Worm (Caenorhabditis elegans) whole organism, L1 larva: Measurements from ENCODE around the gene dyf-3.
"Not testable (repeated sequence)": the region's sequence is repeated elsewhere in the genome, so short reads cannot be mapped to it uniquely, and the experiment has no call there.

Experiments used
- C04F5.9 ChIP-seq: sonication (generic microtip); optimal IDR thresholded peaks from 2 replicates; lab custom pipeline; 2016; ENCODE audit warnings: missing genetic modification characterization, missing compliant biosample characterization
- C16A3.4 ChIP-seq: fragments of 150-350 bp; optimal IDR thresholded peaks from 2 replicates; lab custom pipeline; 2014; ENCODE audit warnings: missing biosample characterization, missing genetic modification characterization
- Y116A8C.19 ChIP-seq: sonication (generic microtip); optimal IDR thresholded peaks from 2 replicates; lab custom pipeline; 2016; ENCODE audit warnings: missing compliant biosample characterization, missing genetic modification characterization, borderline replicate concordance
- aly-2 ChIP-seq: fragments of 150-350 bp; optimal IDR thresholded peaks from 2 replicates; lab custom pipeline; 2014; ENCODE audit warnings: missing biosample characterization, missing genetic modification characterization
- ceh-8 ChIP-seq: fragments of 200-800 bp; sonication (Bioruptor generic); optimal IDR thresholded peaks from 2 replicates; lab custom pipeline; 2018; ENCODE audit warnings: mild to moderate bottlenecking, missing genetic modification characterization, moderate library complexity, missing compliant biosample characterization
- ceh-88 ChIP-seq: fragments of 200-800 bp; sonication (Bioruptor generic); IDR thresholded peaks from 2 replicates; pipeline ENCODE4 v1.3.6; 2022; ENCODE audit warnings: missing genetic modification characterization, missing compliant biosample characterization
- ceh-90 ChIP-seq: sonication (generic microtip); optimal IDR thresholded peaks from 2 replicates; lab custom pipeline; 2016; ENCODE audit warnings: missing genetic modification characterization, missing compliant biosample characterization
- dpl-1 ChIP-seq, 3 experiments: fragments of 150-350 bp in 2 of 3; sonication (generic microtip) in 1 of 3; optimal IDR thresholded peaks; 2 replicates each; lab custom pipeline; 2014 to 2017; ENCODE audit warnings: missing biosample characterization in 3 of 3, missing genetic modification characterization in 3 of 3, missing genetic modification reagents in 3 of 3
- egl-27 ChIP-seq, 2 experiments: fragments of 150-350 bp in 1 of 2; sonication (generic microtip); optimal IDR thresholded peaks; 3 replicates each; lab custom pipeline; 2017 to 2018; ENCODE audit warnings: missing biosample characterization in 2 of 2, missing genetic modification characterization in 2 of 2, missing genetic modification reagents in 2 of 2
- elt-3 ChIP-seq, 6 experiments: fragments of 150-350 bp in 1 of 6; sonication (generic microtip); optimal IDR thresholded peaks; 2 replicates each; lab custom pipeline; 2017 to 2018; ENCODE audit warnings: missing biosample characterization in 6 of 6, missing genetic modification characterization in 6 of 6, inconsistent platforms in 1 of 6
- ets-5 ChIP-seq: fragments of 200-800 bp; sonication (Bioruptor generic); IDR thresholded peaks from 2 replicates; pipeline ENCODE4 v1.3.6; 2022; ENCODE audit warnings: missing genetic modification characterization, missing compliant biosample characterization
- fkh-8 ChIP-seq: sonication (generic microtip); optimal IDR thresholded peaks from 2 replicates; lab custom pipeline; 2016; ENCODE audit warnings: mild to moderate bottlenecking, missing genetic modification characterization, missing compliant biosample characterization
- fos-1 ChIP-seq: fragments of 150-350 bp; optimal IDR thresholded peaks from 2 replicates; lab custom pipeline; 2014; ENCODE audit warnings: missing biosample characterization, missing genetic modification characterization
- hlh-4 ChIP-seq: sonication (generic microtip); optimal IDR thresholded peaks from 2 replicates; lab custom pipeline; 2016; ENCODE audit warnings: mild to moderate bottlenecking, missing genetic modification characterization, missing compliant biosample characterization
- irx-1 ChIP-seq: sonication (generic microtip); optimal IDR thresholded peaks from 2 replicates; lab custom pipeline; 2016; ENCODE audit warnings: missing genetic modification characterization, missing compliant biosample characterization
- isw-1 ChIP-seq: fragments of 200-800 bp; sonication (Bioruptor generic); IDR thresholded peaks from 2 replicates; pipeline ENCODE4 v1.3.6; 2022; ENCODE audit warnings: missing genetic modification characterization, missing compliant biosample characterization
- lin-15B ChIP-seq: fragments of 150-350 bp; sonication (generic microtip); optimal IDR thresholded peaks from 3 replicates; lab custom pipeline; 2014; ENCODE audit warnings: missing biosample characterization, missing genetic modification characterization
- lin-35 ChIP-seq, 2 experiments: fragments of 150-350 bp; optimal IDR thresholded peaks; 2 replicates each; lab custom pipeline; 2014; ENCODE audit warnings: missing biosample characterization in 2 of 2, missing genetic modification characterization in 2 of 2, missing genetic modification reagents in 2 of 2
- lir-3 ChIP-seq: sonication (generic microtip); optimal IDR thresholded peaks from 2 replicates; lab custom pipeline; 2016; ENCODE audit warnings: mild to moderate bottlenecking, missing genetic modification characterization, moderate library complexity, missing compliant biosample characterization; ENCODE audit not compliant: poor library complexity
- mab-9 ChIP-seq: fragments of 200-800 bp; sonication (Bioruptor generic); IDR thresholded peaks from 2 replicates; pipeline ENCODE4 v1.3.6; 2022; ENCODE audit warnings: missing genetic modification reagents, missing genetic modification characterization, missing compliant biosample characterization
- mef-2 ChIP-seq: fragments of 150-350 bp; optimal IDR thresholded peaks from 2 replicates; lab custom pipeline; 2014; ENCODE audit warnings: missing biosample characterization, missing genetic modification characterization
- nhr-12 ChIP-seq: sonication (generic microtip); optimal IDR thresholded peaks from 2 replicates; lab custom pipeline; 2017; ENCODE audit warnings: missing biosample characterization, missing genetic modification characterization
- nhr-19 ChIP-seq: fragments of 200-800 bp; sonication (Bioruptor generic); conservative IDR thresholded peaks from 2 replicates; pipeline ENCODE4 v1.3.6; 2022; ENCODE audit warnings: missing genetic modification characterization, missing compliant biosample characterization
- nhr-237 ChIP-seq: fragments of 150-350 bp; optimal IDR thresholded peaks from 2 replicates; lab custom pipeline; 2014; ENCODE audit warnings: missing biosample characterization, missing genetic modification characterization
- nhr-28 ChIP-seq: fragments of 150-350 bp; optimal IDR thresholded peaks from 2 replicates; lab custom pipeline; 2014; ENCODE audit warnings: missing biosample characterization, missing genetic modification characterization
- nhr-47 ChIP-seq: sonication (generic microtip); optimal IDR thresholded peaks from 2 replicates; lab custom pipeline; 2016; ENCODE audit warnings: mild to moderate bottlenecking, missing genetic modification characterization, moderate library complexity, missing compliant biosample characterization
- nhr-71 ChIP-seq: sonication (generic microtip); optimal IDR thresholded peaks from 2 replicates; lab custom pipeline; 2016; ENCODE audit warnings: mild to moderate bottlenecking, missing genetic modification characterization, moderate library complexity, missing compliant biosample characterization
- nhr-77 ChIP-seq: fragments of 150-350 bp; optimal IDR thresholded peaks from 2 replicates; lab custom pipeline; 2014; ENCODE audit warnings: missing biosample characterization, missing genetic modification characterization
- nhr-85 ChIP-seq: sonication (generic microtip); peaks from one replicate; lab custom pipeline; 2016; ENCODE audit warnings: missing genetic modification characterization, inconsistent platforms, missing compliant biosample characterization
- nhr-90 ChIP-seq: sonication (generic microtip); optimal IDR thresholded peaks from 2 replicates; lab custom pipeline; 2016; ENCODE audit warnings: mild to moderate bottlenecking, missing genetic modification characterization, missing compliant biosample characterization; ENCODE audit not compliant: poor library complexity
- sptf-1 ChIP-seq: fragments of 150-350 bp; optimal IDR thresholded peaks from 2 replicates; lab custom pipeline; 2014; ENCODE audit warnings: missing biosample characterization, missing genetic modification characterization
- tlp-1 ChIP-seq: fragments of 150-350 bp; optimal IDR thresholded peaks from 2 replicates; lab custom pipeline; 2014; ENCODE audit warnings: missing biosample characterization, missing genetic modification characterization
- unc-86 ChIP-seq: sonication (generic microtip); optimal IDR thresholded peaks from 2 replicates; lab custom pipeline; 2016; ENCODE audit warnings: missing genetic modification characterization, missing compliant biosample characterization
- unc-98 ChIP-seq: fragments of 200-800 bp; sonication (Bioruptor generic); IDR thresholded peaks from 2 replicates; pipeline ENCODE4 v1.3.6; 2022; ENCODE audit warnings: missing genetic modification characterization, missing compliant biosample characterization
- xbp-1 ChIP-seq: sonication (generic microtip); optimal IDR thresholded peaks from 2 replicates; lab custom pipeline; 2016; ENCODE audit warnings: missing genetic modification characterization, missing compliant biosample characterization
- ztf-4 ChIP-seq: fragments of 150-350 bp; optimal IDR thresholded peaks from 2 replicates; lab custom pipeline; 2014; ENCODE audit warnings: missing biosample characterization, missing genetic modification characterization

The dyf-3 gene

DNA sequence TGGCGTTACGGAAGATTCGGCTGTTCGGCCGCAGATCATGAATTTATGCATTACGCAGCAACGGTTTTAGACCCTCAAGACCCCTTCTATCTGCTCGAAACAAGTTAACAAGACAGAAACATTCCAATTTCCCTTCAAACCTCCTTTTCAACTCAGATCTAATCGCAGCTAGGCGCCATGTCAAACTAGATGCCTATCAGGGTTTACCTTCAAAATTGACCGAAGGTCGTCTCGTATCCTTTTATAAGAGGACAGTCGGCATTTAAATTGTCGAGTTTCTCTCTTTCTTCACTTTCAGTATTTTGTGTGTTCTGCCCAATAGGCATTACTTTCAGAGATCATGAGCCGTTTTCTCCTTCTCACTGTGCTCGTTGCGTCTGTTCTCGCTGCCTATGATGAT lies 39.0 kb upstream of the dyf-3 start, which contains the start of gene grd-13:
TSS of gene grd-13 (plus strand) at position 291 of the 400 bp plus-strand sequence.
- peak; percentile 87 for TF ChIP-seq nhr-85
- no peak for TF ChIP-seq nhr-71 (tag; lab: Kevin White, UChicago)

DNA sequence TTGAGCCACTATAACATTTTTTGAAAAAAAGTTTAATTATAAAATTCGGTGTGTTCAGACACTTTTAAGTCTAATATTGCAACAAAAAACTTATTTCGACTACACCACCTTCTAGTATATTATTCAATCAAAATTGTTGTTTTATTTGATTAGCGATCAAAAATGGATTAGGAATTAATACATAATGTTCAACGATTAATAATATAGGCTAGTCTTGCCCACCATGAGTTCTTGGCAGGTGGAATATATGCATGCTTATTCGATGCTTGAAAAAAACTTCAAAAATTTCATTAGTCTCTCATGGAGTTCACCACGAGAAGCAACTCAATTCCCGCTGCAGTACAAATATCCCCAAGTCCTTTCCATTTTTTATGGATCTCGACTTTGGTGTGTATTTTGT lies 37.0 kb upstream of the dyf-3 start, which contains the start of gene srz-32:
TSS of gene srz-32 (plus strand) at position 301 of the 400 bp plus-strand sequence.
- TF ChIP-seq xbp-1 = no peak
- no peak for TF ChIP-seq nhr-90 (tag; lab: Kevin White, UChicago)
- TF ChIP-seq nhr-47 (tag; lab: Kevin White, UChicago) = no peak
- no peak for TF ChIP-seq nhr-237 (tag; lab: Kevin White, UChicago)
- no peak for TF ChIP-seq egl-27 (tag; optimal IDR thresholded peaks at IDR 0.05; lab: Kevin White, UChicago)
- TF ChIP-seq dpl-1 (GFP tag; optimal IDR thresholded peaks at IDR 0.05; lab: Kevin White, UChicago) = no peak
- TF ChIP-seq Y116A8C.19 (tag; lab: Kevin White, UChicago) = no peak
- TF ChIP-seq mef-2 (tag; lab: Kevin White, UChicago) = no peak
- no peak for TF ChIP-seq lir-3 (tag; lab: Kevin White, UChicago)

- TF ChIP-seq nhr-237 (tag; lab: Kevin White, UChicago); nhr-19; unc-98: not testable (repeated sequence)
Measured at ce11 chrIV:3433387-3433786, 34.4 kb upstream of the dyf-3 start, which contains the start of gene C04C3.7. Gene C04C3.7 (minus strand): TSS chrIV:3433487.

ce11 chrIV:3428434-3428950 lies 29.5 kb upstream of the dyf-3 start, which contains the start of the genes C04C3.9 and srz-60:
Gene C04C3.9 (minus strand): TSS chrIV:3428534.
Gene srz-60 (plus strand): TSS chrIV:3428900.
- TF ChIP-seq aly-2 (tag; lab: Kevin White, UChicago) (no peak), C16A3.4 (no peak), lin-15B (tag; lab: Kevin White, UChicago) (no peak), ceh-8 (GFP tag; lab: Kevin White, UChicago) (no peak), unc-98 (no peak), mab-9 (GFP tag; lab: Robert Waterston, UW) (no peak), fos-1 (tag; lab: Kevin White, UChicago) (no peak), Y116A8C.19 (tag; lab: Kevin White, UChicago) (no peak), lin-35 (GFP tag; optimal IDR thresholded peaks at IDR 0.05; lab: Kevin White, UChicago) (no peak), irx-1 (tag; lab: Kevin White, UChicago) (no peak), mef-2 (tag; lab: Kevin White, UChicago) (no peak), nhr-71 (tag; lab: Kevin White, UChicago) (no peak), unc-86 (tag; lab: Kevin White, UChicago) (no peak), nhr-12 (tag; lab: Kevin White, UChicago) (no peak), tlp-1 (no peak), ztf-4 (tag; lab: Kevin White, UChicago) (no peak), ceh-88 (GFP tag; lab: Robert Waterston, UW) (no peak)

ce11 chrIV:3422516-3422915 lies 23.5 kb upstream of the dyf-3 start, which contains the start of gene C04C3.6:
Gene C04C3.6 (minus strand): TSS chrIV:3422616.
- TF ChIP-seq ceh-90 (tag; lab: Kevin White, UChicago) = no peak
- TF ChIP-seq fkh-8 = no peak
- TF ChIP-seq lin-35 (GFP tag; optimal IDR thresholded peaks at IDR 0.05; lab: Kevin White, UChicago) = no peak
- no peak for TF ChIP-seq hlh-4 (tag; lab: Kevin White, UChicago)
- no peak for TF ChIP-seq tlp-1
- no peak for TF ChIP-seq C04F5.9 (tag; lab: Kevin White, UChicago)
- TF ChIP-seq nhr-19 = no peak
- no peak for TF ChIP-seq ets-5 (GFP tag; lab: Robert Waterston, UW)
- no peak for TF ChIP-seq nhr-77
- TF ChIP-seq ztf-4 (tag; lab: Kevin White, UChicago) = no peak
- no peak for TF ChIP-seq nhr-12 (tag; lab: Kevin White, UChicago)
- no peak for TF ChIP-seq sptf-1 (tag; lab: Kevin White, UChicago)
- no peak for TF ChIP-seq unc-86 (tag; lab: Kevin White, UChicago)
- TF ChIP-seq nhr-28 = no peak
- no peak for TF ChIP-seq aly-2 (tag; lab: Kevin White, UChicago)
- no peak for TF ChIP-seq elt-3 (tag; optimal IDR thresholded peaks at IDR 0.05; lab: Kevin White, UChicago)
- TF ChIP-seq isw-1 = no peak
